Fruit fly (Drosophila melanogaster): Measurements from ENCODE around the gene NTPase.
A peak's percentile ranks its signal among the peaks of the same experiment; 100 is the strongest.

Gene NTPase

DNA sequence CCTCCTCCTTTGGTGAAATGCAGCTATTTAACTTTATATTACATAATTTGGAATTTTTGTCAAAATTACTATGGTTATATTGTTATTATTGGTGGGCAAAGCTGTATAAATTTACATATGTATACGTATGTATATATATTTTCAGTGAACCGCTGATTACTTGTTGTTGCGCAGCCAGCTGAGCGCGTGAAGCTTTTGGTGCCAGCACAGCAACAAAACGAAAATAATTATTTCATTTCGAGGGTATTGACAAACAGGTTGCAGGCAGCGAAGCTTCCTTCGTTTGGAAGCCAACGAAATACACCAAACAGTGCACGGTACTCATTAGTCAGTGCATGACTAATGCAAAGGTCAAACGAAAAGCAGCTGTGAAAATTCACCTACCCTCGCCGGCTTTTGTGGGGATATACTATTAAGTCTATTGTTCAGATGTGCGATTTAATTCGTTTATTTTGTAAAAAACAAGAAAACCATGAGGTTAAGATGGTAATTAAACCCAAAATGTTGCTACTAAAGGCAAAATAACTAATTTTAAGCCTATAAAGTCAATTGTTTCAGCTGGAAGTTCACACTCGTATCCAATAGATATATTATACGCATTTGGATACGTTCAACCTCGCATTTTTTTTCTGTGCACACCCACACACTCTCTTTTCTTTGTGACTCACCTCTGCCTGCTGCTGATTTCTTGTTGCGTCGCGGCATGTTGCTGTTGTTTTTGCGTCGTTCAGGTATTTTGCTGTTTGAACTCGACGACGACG, 12.5 kb downstream of the NTPase start (continued):
- TF ChIP-seq CG8944 (GFP tag; optimal IDR thresholded peaks at IDR 0.05) (no peak), CG8089 (GFP tag; optimal IDR thresholded peaks at IDR 0.05) (peak; percentile 33), kah (GFP tag; optimal IDR thresholded peaks at IDR 0.05) (peak; percentile 13), Taf1 (GFP tag; IDR thresholded peaks at IDR 0.05) (peak; percentile 31; the same call in 1 of the 2 replicates), crc (GFP tag; optimal IDR thresholded peaks at IDR 0.05) (peak; percentile 22), Mes4 (GFP tag; optimal IDR thresholded peaks at IDR 0.05) (no peak), vvl (GFP tag; IDR thresholded peaks at IDR 0.05) (peak; percentile 11; the same call in 1 of the 2 replicates), shn (GFP tag; optimal IDR thresholded peaks at IDR 0.05) (no peak), CG6654 (GFP tag; optimal IDR thresholded peaks at IDR 0.05) (no peak), CG31224 (GFP tag; IDR thresholded peaks at IDR 0.05) (no peak), CG3847 (GFP tag; IDR thresholded peaks at IDR 0.05) (peak; percentile 27; the same call in 1 of the 2 replicates), fd64A (GFP tag; optimal IDR thresholded peaks at IDR 0.05) (no peak), CG32767 (GFP tag; IDR thresholded peaks at IDR 0.05) (no peak), knrl (GFP tag; IDR thresholded peaks at IDR 0.05; ENCODE audit: partially characterized antibody) (no peak), CG7556 (GFP tag; optimal IDR thresholded peaks at IDR 0.05) (peak; percentile 20), CG4328 (GFP tag; optimal IDR thresholded peaks at IDR 0.05) (peak; percentile 21), CG33213 (GFP tag; optimal IDR thresholded peaks at IDR 0.05) (peak; percentile 10), CG2120 (GFP tag; optimal IDR thresholded peaks at IDR 0.05) (peak; percentile 51), stc (GFP tag; IDR thresholded peaks at IDR 0.05) (peak; percentile 42), CG1603 (tag; optimal IDR thresholded peaks at IDR 0.05) (peak; percentile 10), lov (optimal IDR thresholded peaks at IDR 0.05) (no peak), lov (GFP tag; IDR thresholded peaks at IDR 0.05) (no peak), Hr51 (GFP tag; optimal IDR thresholded peaks at IDR 0.05) (peak; percentile 41 to 54), Ptx1 (GFP tag; IDR thresholded peaks at IDR 0.05) (peak; percentile 44; the same call in 1 of the 2 replicates), gsb (GFP tag; IDR thresholded peaks at IDR 0.05) (no peak), CG9932 (GFP tag; IDR thresholded peaks at IDR 0.05) (0 out of 2 replicates have a peak, but pooled peaks have one; percentile 24), Poxn (GFP tag; IDR thresholded peaks at IDR 0.05) (no peak), CoRest (tag; optimal IDR thresholded peaks at IDR 0.05) (no peak), sisA (GFP tag; IDR thresholded peaks at IDR 0.05) (no peak), CG31441 (GFP tag; IDR thresholded peaks at IDR 0.05) (no peak), Usf (GFP tag; optimal IDR thresholded peaks at IDR 0.05) (no peak), vfl (GFP tag; optimal IDR thresholded peaks at IDR 0.05) (no peak), Abd-B (GFP tag; optimal IDR thresholded peaks at IDR 0.05) (no peak), CG11560 (tag; IDR thresholded peaks at IDR 0.05) (no peak), CG10979 (tag; optimal IDR thresholded peaks at IDR 0.05) (peak; percentile 31), toy (GFP tag; IDR thresholded peaks at IDR 0.05) (peak; percentile 47; the same call in 1 of the 2 replicates), CG6254 (GFP tag; optimal IDR thresholded peaks at IDR 0.05) (no peak), Doc2 (GFP tag; IDR thresholded peaks at IDR 0.05) (no peak), dpn (GFP tag; optimal IDR thresholded peaks at IDR 0.05) (peak in 1 of 2 experiments; percentile 31), eve (GFP tag; optimal IDR thresholded peaks at IDR 0.05) (no peak), CG13775 (GFP tag; optimal IDR thresholded peaks at IDR 0.05) (peak; percentile 20), CG5245 (GFP tag; optimal IDR thresholded peaks at IDR 0.05) (no peak), jigr1 (GFP tag; IDR thresholded peaks at IDR 0.05) (no peak), CG34224 (GFP tag; IDR thresholded peaks at IDR 0.05; ENCODE audit: partially characterized antibody) (no peak), CG15514 (GFP tag; optimal IDR thresholded peaks at IDR 0.05) (peak; percentile 4), CG7987 (GFP tag; optimal IDR thresholded peaks at IDR 0.05) (no peak), CG13894 (tag; optimal IDR thresholded peaks at IDR 0.05) (no peak), ab (GFP tag; optimal IDR thresholded peaks at IDR 0.05) (no peak), CG10654 (GFP tag; optimal IDR thresholded peaks at IDR 0.05) (no peak), hb (GFP tag; IDR thresholded peaks at IDR 0.05; ENCODE audit: partially characterized antibody) (no peak)

Data from whole organism, embryonic.